Fruit fly (Drosophila melanogaster) whole organism, embryonic: ENCODE measurements around the gene CG9328.

Source experiments
- CG10654 ChIP-seq: fragments of 200-800 bp; sonication (Bioruptor generic); optimal IDR thresholded peaks from 2 replicates; lab custom pipeline; 2016; ENCODE audit warnings: missing biosample characterization, missing genetic modification characterization
- CG11085 ChIP-seq: fragments of 200-800 bp; sonication (Bioruptor generic); IDR thresholded peaks from 2 replicates; pipeline ENCODE4 v1.3.6; 2022; ENCODE audit warnings: missing biosample characterization, missing genetic modification characterization
- CG11398 ChIP-seq: fragments of 200-800 bp; sonication (Bioruptor generic); optimal IDR thresholded peaks from 2 replicates; lab custom pipeline; 2016; ENCODE audit warnings: missing biosample characterization, missing genetic modification characterization
- CG11695 ChIP-seq: fragments of 200-800 bp; sonication (Bioruptor generic); IDR thresholded peaks from 3 replicates; pipeline ENCODE4 v1.3.6; 2022; ENCODE audit warnings: missing biosample characterization, missing genetic modification characterization
- CG11696 ChIP-seq: fragments of 200-800 bp; sonication (Bioruptor generic); IDR thresholded peaks from 2 replicates; pipeline ENCODE4 v1.3.6; 2022; ENCODE audit warnings: missing biosample characterization, missing genetic modification characterization
- CG14667 ChIP-seq: fragments of 200-800 bp; sonication (Bioruptor generic); IDR thresholded peaks from 2 replicates; pipeline ENCODE4 v1.3.6; 2022; ENCODE audit warnings: missing biosample characterization, missing genetic modification characterization
- CG14860 ChIP-seq: fragments of 200-800 bp; sonication (Bioruptor generic); IDR thresholded peaks from 3 replicates; pipeline ENCODE4 v1.3.6; 2022; ENCODE audit warnings: missing biosample characterization, missing genetic modification characterization; ENCODE audit not compliant: partially characterized antibody
- CG17568 ChIP-seq: fragments of 200-800 bp; sonication (Bioruptor generic); optimal IDR thresholded peaks from 2 replicates; lab custom pipeline; 2018; ENCODE audit warnings: missing biosample characterization, mild to moderate bottlenecking, missing genetic modification characterization, moderate library complexity
- CG1792 ChIP-seq: fragments of 200-800 bp; sonication (Bioruptor generic); optimal IDR thresholded peaks from 2 replicates; lab custom pipeline; 2016; ENCODE audit warnings: missing biosample characterization, missing genetic modification characterization
- CG2129 ChIP-seq: fragments of 200-800 bp; sonication (Bioruptor generic); IDR thresholded peaks from 2 replicates; pipeline ENCODE4 v1.3.6; 2022; ENCODE audit warnings: missing biosample characterization, missing genetic modification characterization; ENCODE audit not compliant: partially characterized antibody
- CG2199 ChIP-seq: fragments of 200-800 bp; sonication (Bioruptor generic); IDR thresholded peaks from 3 replicates; pipeline ENCODE4 v1.3.6; 2022; ENCODE audit warnings: missing biosample characterization, missing genetic modification characterization
- CG30020 ChIP-seq: fragments of 200-800 bp; optimal IDR thresholded peaks from 2 replicates; lab custom pipeline; 2019; ENCODE audit warnings: missing biosample characterization, mild to moderate bottlenecking, missing genetic modification characterization, moderate library complexity
- CG30403 ChIP-seq: fragments of 200-800 bp; sonication (Bioruptor generic); optimal IDR thresholded peaks from 3 replicates; lab custom pipeline; 2016; ENCODE audit warnings: missing biosample characterization, missing genetic modification characterization
- CG3407 ChIP-seq: fragments of 200-800 bp; sonication (Bioruptor generic); optimal IDR thresholded peaks from 2 replicates; lab custom pipeline; 2018; ENCODE audit warnings: missing biosample characterization, mild to moderate bottlenecking, missing genetic modification characterization
- CG42726 ChIP-seq: fragments of 200-800 bp; sonication (Bioruptor generic); IDR thresholded peaks from 2 replicates; pipeline ENCODE4 v1.3.6; 2022; ENCODE audit warnings: missing biosample characterization, missing genetic modification characterization; ENCODE audit not compliant: partially characterized antibody
- CG4360 ChIP-seq: fragments of 200-800 bp; sonication (Bioruptor generic); IDR thresholded peaks from 2 replicates; pipeline ENCODE4 v1.3.6; 2022; ENCODE audit warnings: missing biosample characterization, missing genetic modification characterization
- CG6854 ChIP-seq: fragments of 200-800 bp; sonication (Bioruptor generic); optimal IDR thresholded peaks from 3 replicates; lab custom pipeline; 2017; ENCODE audit warnings: missing biosample characterization, mild to moderate bottlenecking, missing genetic modification characterization
- CG7745 ChIP-seq: fragments of 200-800 bp; sonication (Bioruptor generic); optimal IDR thresholded peaks from 2 replicates; lab custom pipeline; 2018; ENCODE audit warnings: missing biosample characterization, mild to moderate bottlenecking, missing genetic modification characterization, moderate library complexity
- CG8388 ChIP-seq: fragments of 200-800 bp; sonication (Bioruptor generic); optimal IDR thresholded peaks from 2 replicates; lab custom pipeline; 2019; ENCODE audit warnings: missing biosample characterization, mild to moderate bottlenecking, missing genetic modification characterization, moderate library complexity
- CoRest ChIP-seq: fragments of 200-800 bp; sonication (Bioruptor generic); optimal IDR thresholded peaks from 3 replicates; lab custom pipeline; 2018; ENCODE audit warnings: missing biosample characterization, mild to moderate bottlenecking, missing genetic modification characterization, moderate library complexity
- Dek ChIP-seq: fragments of 200-800 bp; sonication (Bioruptor generic); optimal IDR thresholded peaks from 3 replicates; lab custom pipeline; 2019; ENCODE audit warnings: missing biosample characterization, mild to moderate bottlenecking, missing genetic modification characterization, moderate library complexity
- E2f1 ChIP-seq: fragments of 200-800 bp; sonication (Bioruptor generic); IDR thresholded peaks from 2 replicates; pipeline ENCODE4 v1.3.6; 2022; ENCODE audit warnings: missing biosample characterization, missing genetic modification characterization
- Eip74EF ChIP-seq, 2 experiments: fragments of 200-800 bp in 1 of 2; fragments of >200 bp in 1 of 2; sonication (Bioruptor generic) in 1 of 2; optimal IDR thresholded peaks; 2 replicates each; lab custom pipeline; 2017 to 2019; ENCODE audit warnings: missing biosample characterization in 2 of 2, missing genetic modification characterization in 2 of 2, mild to moderate bottlenecking in 1 of 2, moderate library complexity in 1 of 2
- HLH54F ChIP-seq: fragments of 200-800 bp; sonication (Bioruptor generic); optimal IDR thresholded peaks from 3 replicates; lab custom pipeline; 2016; ENCODE audit warnings: missing biosample characterization, missing genetic modification characterization
- Med ChIP-seq: fragments of 200-800 bp; sonication (Bioruptor generic); peaks from one replicate; lab custom pipeline; 2016; ENCODE audit warnings: missing biosample characterization, missing genetic modification characterization, mild to moderate bottlenecking, inconsistent platforms, moderate library complexity
- Mes4 ChIP-seq: fragments of 200-800 bp; sonication (Bioruptor generic); optimal IDR thresholded peaks from 2 replicates; lab custom pipeline; 2016; ENCODE audit warnings: missing biosample characterization, missing genetic modification characterization
- NFAT ChIP-seq: fragments of 200-800 bp; sonication (Bioruptor generic); IDR thresholded peaks from 2 replicates; pipeline ENCODE4 v1.3.6; 2022; ENCODE audit warnings: missing biosample characterization, missing genetic modification characterization
- Sry-β ChIP-seq: fragments of 200-800 bp; sonication (Bioruptor generic); optimal IDR thresholded peaks from 2 replicates; lab custom pipeline; 2018; ENCODE audit warnings: missing biosample characterization, mild to moderate bottlenecking, missing genetic modification characterization, moderate library complexity
- amos ChIP-seq: fragments of 200-800 bp; sonication (Bioruptor generic); IDR thresholded peaks from 2 replicates; pipeline ENCODE4 v1.3.6; 2022; ENCODE audit warnings: missing biosample characterization, missing genetic modification characterization; ENCODE audit not compliant: partially characterized antibody
- ap ChIP-seq: fragments of 200-800 bp; sonication (Bioruptor generic); IDR thresholded peaks from 2 replicates; pipeline ENCODE4 v1.3.6; 2022; ENCODE audit warnings: missing biosample characterization, missing genetic modification characterization
- br ChIP-seq: fragments of >200 bp; optimal IDR thresholded peaks from 2 replicates; lab custom pipeline; 2017
- en ChIP-seq: fragments of 200-800 bp; sonication (Bioruptor generic); optimal IDR thresholded peaks from 2 replicates; lab custom pipeline; 2016; ENCODE audit warnings: missing biosample characterization, missing genetic modification characterization
- eve ChIP-seq, 2 experiments: fragments of >200 bp; optimal IDR thresholded peaks; 2 replicates each; lab custom pipeline; 2017; ENCODE audit warnings: missing biosample characterization in 2 of 2, missing genetic modification characterization in 2 of 2
- fd64A ChIP-seq: fragments of 200-800 bp; sonication (Bioruptor generic); optimal IDR thresholded peaks from 3 replicates; lab custom pipeline; 2018; ENCODE audit warnings: missing biosample characterization, mild to moderate bottlenecking, missing genetic modification characterization
- fd96Cb ChIP-seq: fragments of 200-800 bp; sonication (Bioruptor generic); optimal IDR thresholded peaks from 2 replicates; lab custom pipeline; 2018; ENCODE audit warnings: missing biosample characterization, mild to moderate bottlenecking, missing genetic modification characterization, moderate library complexity
- fu2 ChIP-seq: fragments of 200-800 bp; sonication (Bioruptor generic); optimal IDR thresholded peaks from 2 replicates; lab custom pipeline; 2016; ENCODE audit warnings: missing biosample characterization, missing genetic modification characterization
- hbn ChIP-seq: fragments of 200-800 bp; sonication (Bioruptor generic); IDR thresholded peaks from 2 replicates; pipeline ENCODE4 v1.3.6; 2022; ENCODE audit warnings: missing biosample characterization, missing genetic modification characterization; ENCODE audit not compliant: partially characterized antibody
- insv ChIP-seq, 2 experiments: fragments of 200-800 bp; sonication (Bioruptor generic); optimal IDR thresholded peaks; 3 replicates each; lab custom pipeline; 2016 to 2018; ENCODE audit warnings: missing biosample characterization in 2 of 2, missing genetic modification characterization in 2 of 2
- inv ChIP-seq: fragments of 200-800 bp; sonication (Bioruptor generic); IDR thresholded peaks from 2 replicates; pipeline ENCODE4 v1.3.6; 2022; ENCODE audit warnings: missing biosample characterization, missing genetic modification characterization; ENCODE audit not compliant: partially characterized antibody
- kay ChIP-seq: fragments of 200-800 bp; sonication (Bioruptor generic); optimal IDR thresholded peaks from 2 replicates; lab custom pipeline; 2016; ENCODE audit warnings: missing biosample characterization, missing genetic modification characterization
- knrl ChIP-seq: fragments of 200-800 bp; sonication (Bioruptor generic); IDR thresholded peaks from 3 replicates; pipeline ENCODE4 v1.3.6; 2022; ENCODE audit warnings: missing biosample characterization, missing genetic modification characterization; ENCODE audit not compliant: partially characterized antibody
- otp ChIP-seq: fragments of 200-800 bp; sonication (Bioruptor generic); IDR thresholded peaks from 3 replicates; pipeline ENCODE4, ENCODE4 v1.3.6; 2022; ENCODE audit warnings: missing biosample characterization, missing genetic modification characterization
- pan ChIP-seq, 4 experiments: fragments of >200 bp in 3 of 4; fragments of 200-800 bp in 1 of 4; sonication (Bioruptor generic) in 1 of 4; optimal IDR thresholded peaks in 3 of 4; IDR thresholded peaks in 1 of 4; 2 replicates each; pipeline versions ENCODE4 v1.3.6 to Lab custom; 2017 to 2022; ENCODE audit warnings: missing biosample characterization in 2 of 4, missing genetic modification characterization in 2 of 4, mixed read lengths in 1 of 4
- prd ChIP-seq, 3 experiments: fragments of >200 bp in 2 of 3; fragments of 200-800 bp in 1 of 3; sonication (Bioruptor generic) in 1 of 3; optimal IDR thresholded peaks in 2 of 3; IDR thresholded peaks in 1 of 3; 2 replicates in 2 of 3; 3 replicates in 1 of 3; pipeline versions ENCODE4 v1.3.6 to Lab custom; 2017 to 2022; ENCODE audit warnings: missing biosample characterization in 1 of 3, missing genetic modification characterization in 1 of 3
- row ChIP-seq: fragments of 200-800 bp; sonication (Bioruptor generic); IDR thresholded peaks from 3 replicates; pipeline ENCODE4 v1.3.6; 2022; ENCODE audit warnings: missing biosample characterization, missing genetic modification characterization
- sc ChIP-seq, 3 experiments: fragments of >200 bp in 2 of 3; fragments of 200-800 bp in 1 of 3; sonication (Bioruptor generic) in 1 of 3; optimal IDR thresholded peaks; 2 replicates in 2 of 3; 3 replicates in 1 of 3; lab custom pipeline; 2017; ENCODE audit warnings: mild to moderate bottlenecking in 1 of 3, missing biosample characterization in 1 of 3, missing genetic modification characterization in 1 of 3, missing genetic modification reagents in 1 of 3
- sim ChIP-seq: fragments of 200-800 bp; sonication (Bioruptor generic); IDR thresholded peaks from 2 replicates; pipeline ENCODE4 v1.3.6; 2022; ENCODE audit warnings: missing biosample characterization, missing genetic modification characterization
- sna ChIP-seq: fragments of 200-800 bp; sonication (Bioruptor generic); IDR thresholded peaks from 2 replicates; pipeline ENCODE4 v1.3.6; 2022; ENCODE audit warnings: missing biosample characterization, missing genetic modification characterization; ENCODE audit not compliant: partially characterized antibody
- tio ChIP-seq: fragments of 200-800 bp; sonication (Bioruptor generic); optimal IDR thresholded peaks from 2 replicates; lab custom pipeline; 2017; ENCODE audit warnings: missing biosample characterization, missing genetic modification characterization, inconsistent platforms

The CG9328 gene

dm6 chr2L:20802204-20802603 is 4.7 kb downstream of the CG9328 start (continued):
- TF ChIP-seq pan (optimal IDR thresholded peaks at IDR 0.05; lab: Kevin White, UChicago) (no peak), pan (GFP tag; optimal IDR thresholded peaks at IDR 0.05 in 1 of 2, IDR thresholded peaks at IDR 0.05 in 1 of 2) (peak in 1 of 2 experiments; percentile 52), CG17568 (GFP tag; lab: Kevin White, UChicago) (no peak), NFAT (GFP tag; lab: Robert Waterston, UW) (no peak), HLH54F (GFP tag; lab: Kevin White, UChicago) (no peak), eve (GFP tag; optimal IDR thresholded peaks at IDR 0.05; lab: Kevin White, UChicago) (no peak), CG14860 (GFP tag; lab: Robert Waterston, UW) (no peak), CG2129 (no peak), CG14667 (GFP tag; lab: Robert Waterston, UW) (no peak), amos (GFP tag; lab: Robert Waterston, UW) (no peak), ap (GFP tag; lab: Robert Waterston, UW) (no peak), CG30403 (GFP tag; lab: Kevin White, UChicago) (no peak), knrl (GFP tag; lab: Robert Waterston, UW) (no peak), sim (GFP tag; lab: Robert Waterston, UW) (no peak), CG11696 (GFP tag; lab: Robert Waterston, UW) (no peak), tio (GFP tag; lab: Kevin White, UChicago) (no peak), fu2 (no peak), E2f1 (GFP tag; lab: Robert Waterston, UW) (no peak), prd (optimal IDR thresholded peaks at IDR 0.05; lab: Kevin White, UChicago) (no peak), prd (GFP tag; IDR thresholded peaks at IDR 0.05; lab: Robert Waterston, UW) (no peak)

dm6 chr2L:20802839-20803238 is 5.3 kb downstream of the CG9328 start:
- TF ChIP-seq CG30020 (tag; lab: Kevin White, UChicago) = no peak
- TF ChIP-seq CG42726 (GFP tag; lab: Robert Waterston, UW) = no peak
- TF ChIP-seq CG11695 (GFP tag; lab: Robert Waterston, UW) = peak; percentile 43; the same call in 1 of the 3 replicates
- no peak for TF ChIP-seq CoRest
- TF ChIP-seq CG6854 (GFP tag; lab: Kevin White, UChicago) = no peak
- no peak for TF ChIP-seq CG2199 (GFP tag; lab: Robert Waterston, UW)
- TF ChIP-seq Mes4 (GFP tag; lab: Kevin White, UChicago) = no peak
- TF ChIP-seq kay (GFP tag; lab: Kevin White, UChicago) = no peak
- no peak for TF ChIP-seq insv (GFP tag; optimal IDR thresholded peaks at IDR 0.05; lab: Kevin White, UChicago)
- peak; percentile 35 for TF ChIP-seq Med
- no peak for TF ChIP-seq fd96Cb (tag; lab: Kevin White, UChicago)
- TF ChIP-seq sc (optimal IDR thresholded peaks at IDR 0.05; lab: Kevin White, UChicago) = no peak
- TF ChIP-seq sc (GFP tag; optimal IDR thresholded peaks at IDR 0.05; lab: Kevin White, UChicago) = no peak
- TF ChIP-seq fd64A (GFP tag; lab: Kevin White, UChicago) = no peak
- TF ChIP-seq row (GFP tag; lab: Robert Waterston, UW) = 0 out of 3 replicates have a peak, but pooled peaks have one; percentile 9
- TF ChIP-seq CG10654 (GFP tag; lab: Kevin White, UChicago) = no peak
- no peak for TF ChIP-seq Sry-β (GFP tag; lab: Kevin White, UChicago)
- no peak for TF ChIP-seq CG3407 (GFP tag; lab: Kevin White, UChicago)
- TF ChIP-seq CG8388 (GFP tag; lab: Kevin White, UChicago) = no peak
- no peak for TF ChIP-seq inv (GFP tag; lab: Robert Waterston, UW)
- no peak for TF ChIP-seq CG11085 (GFP tag; lab: Robert Waterston, UW)
- TF ChIP-seq CG4360 = no peak
- no peak for TF ChIP-seq CG7745 (tag; lab: Kevin White, UChicago)
- TF ChIP-seq CG1792 (GFP tag; lab: Kevin White, UChicago) = no peak
- TF ChIP-seq otp (GFP tag; lab: Robert Waterston, UW) = no peak
- TF ChIP-seq CG11398 (GFP tag; lab: Kevin White, UChicago) = no peak
- TF ChIP-seq br (lab: Kevin White, UChicago) = no peak
- TF ChIP-seq Dek (tag; lab: Kevin White, UChicago) = no peak
- TF ChIP-seq en (GFP tag; lab: Kevin White, UChicago) = no peak
- no peak for TF ChIP-seq Eip74EF (GFP tag; optimal IDR thresholded peaks at IDR 0.05; lab: Kevin White, UChicago)
- no peak for TF ChIP-seq sna (GFP tag; lab: Robert Waterston, UW)
- TF ChIP-seq hbn = no peak
